Worm (Caenorhabditis elegans) whole organism, L2 larva: ENCODE measurements around the gene gpx-5.

Experiments used
- C34F6.9 ChIP-seq: fragments of 150-350 bp; optimal IDR thresholded peaks from 2 replicates; lab custom pipeline; 2014; ENCODE audit warnings: missing biosample characterization, missing genetic modification characterization
- F13H6.1 ChIP-seq: sonication (generic microtip); optimal IDR thresholded peaks from 2 replicates; lab custom pipeline; 2016; ENCODE audit warnings: missing genetic modification characterization, missing compliant biosample characterization
- Y55F3AM.14 ChIP-seq: fragments of 200-800 bp; sonication (Bioruptor generic); optimal IDR thresholded peaks from 2 replicates; lab custom pipeline; 2018; ENCODE audit warnings: mild to moderate bottlenecking, missing genetic modification characterization, missing compliant biosample characterization
- ZK546.5 ChIP-seq: sonication (generic microtip); optimal IDR thresholded peaks from 2 replicates; lab custom pipeline; 2017; ENCODE audit warnings: missing biosample characterization, missing genetic modification characterization
- alr-1 ChIP-seq: fragments of 150-350 bp; optimal IDR thresholded peaks from 2 replicates; lab custom pipeline; 2014; ENCODE audit warnings: missing biosample characterization, missing genetic modification characterization
- aly-2 ChIP-seq: fragments of 150-350 bp; optimal IDR thresholded peaks from 2 replicates; lab custom pipeline; 2014; ENCODE audit warnings: missing biosample characterization, missing genetic modification characterization
- ama-1 ChIP-seq: fragments of 150-350 bp; optimal IDR thresholded peaks from 2 replicates; lab custom pipeline; 2018; ENCODE audit warnings: inconsistent platforms
- blmp-1 ChIP-seq: sonication (generic microtip); optimal IDR thresholded peaks from 2 replicates; lab custom pipeline; 2017; ENCODE audit warnings: missing genetic modification characterization, mild to moderate bottlenecking, missing compliant biosample characterization, antibody characterized with exemption, moderate library complexity; ENCODE audit not compliant: insufficient read depth
- ceh-16 ChIP-seq: fragments of 150-350 bp; optimal IDR thresholded peaks from 2 replicates; lab custom pipeline; 2014; ENCODE audit warnings: missing biosample characterization, missing genetic modification characterization
- ceh-82 ChIP-seq: fragments of 150-350 bp; optimal IDR thresholded peaks from 2 replicates; lab custom pipeline; 2014; ENCODE audit warnings: missing biosample characterization, missing genetic modification characterization
- crh-2 ChIP-seq: sonication (generic microtip); optimal IDR thresholded peaks from 2 replicates; lab custom pipeline; 2017; ENCODE audit warnings: missing biosample characterization, missing genetic modification characterization
- dmd-4 ChIP-seq: sonication (generic microtip); optimal IDR thresholded peaks from 2 replicates; lab custom pipeline; 2017; ENCODE audit warnings: missing biosample characterization, missing genetic modification characterization
- egl-27 ChIP-seq: sonication (generic microtip); optimal IDR thresholded peaks from 3 replicates; lab custom pipeline; 2017; ENCODE audit warnings: missing biosample characterization, missing genetic modification reagents, missing genetic modification characterization
- elt-1 ChIP-seq: fragments of 150-350 bp; optimal IDR thresholded peaks from 2 replicates; lab custom pipeline; 2014; ENCODE audit warnings: missing biosample characterization, missing genetic modification characterization
- elt-3 ChIP-seq: sonication (generic microtip); optimal IDR thresholded peaks from 2 replicates; lab custom pipeline; 2017; ENCODE audit warnings: missing biosample characterization, missing genetic modification characterization
- fos-1 ChIP-seq: fragments of 150-350 bp; optimal IDR thresholded peaks from 2 replicates; lab custom pipeline; 2014; ENCODE audit warnings: missing biosample characterization, missing genetic modification characterization
- gmeb-1 ChIP-seq: fragments of 150-350 bp; optimal IDR thresholded peaks from 2 replicates; lab custom pipeline; 2014; ENCODE audit warnings: missing biosample characterization, missing genetic modification characterization
- lin-11 ChIP-seq: fragments of 150-350 bp; sonication (generic microtip); optimal IDR thresholded peaks from 2 replicates; lab custom pipeline; 2014; ENCODE audit warnings: missing biosample characterization, missing genetic modification characterization, inconsistent platforms, mixed read lengths
- lin-13 ChIP-seq: fragments of 150-350 bp; optimal IDR thresholded peaks from 2 replicates; lab custom pipeline; 2014; ENCODE audit warnings: missing biosample characterization, missing genetic modification reagents, missing genetic modification characterization
- lin-39 ChIP-seq: fragments of 150-350 bp; optimal IDR thresholded peaks from 2 replicates; lab custom pipeline; 2014; ENCODE audit warnings: missing biosample characterization, missing genetic modification reagents, missing genetic modification characterization
- lsy-2 ChIP-seq, 2 experiments: fragments of 150-350 bp in 1 of 2; sonication (generic microtip) in 1 of 2; optimal IDR thresholded peaks; 2 replicates each; lab custom pipeline; 2014 to 2017; ENCODE audit warnings: missing biosample characterization in 2 of 2, missing genetic modification characterization in 2 of 2
- mab-5 ChIP-seq: fragments of 150-350 bp; optimal IDR thresholded peaks from 2 replicates; lab custom pipeline; 2014; ENCODE audit warnings: missing biosample characterization, missing genetic modification characterization
- mbf-1 ChIP-seq: sonication (generic microtip); optimal IDR thresholded peaks from 2 replicates; lab custom pipeline; 2017; ENCODE audit warnings: missing biosample characterization, missing genetic modification characterization
- mdl-1 ChIP-seq, 2 experiments: fragments of 150-350 bp in 1 of 2; sonication (generic microtip) in 1 of 2; optimal IDR thresholded peaks; 2 replicates each; lab custom pipeline; 2017; ENCODE audit warnings: missing biosample characterization in 2 of 2, missing genetic modification characterization in 2 of 2
- nhr-10 ChIP-seq: sonication (generic microtip); optimal IDR thresholded peaks from 2 replicates; lab custom pipeline; 2017; ENCODE audit warnings: missing biosample characterization, missing genetic modification characterization
- nhr-11 ChIP-seq: fragments of 150-350 bp; optimal IDR thresholded peaks from 2 replicates; lab custom pipeline; 2014; ENCODE audit warnings: missing biosample characterization, missing genetic modification characterization
- nhr-129 ChIP-seq: fragments of 150-350 bp; optimal IDR thresholded peaks from 2 replicates; lab custom pipeline; 2014; ENCODE audit warnings: missing biosample characterization, missing genetic modification characterization
- nhr-21 ChIP-seq: fragments of 150-350 bp; optimal IDR thresholded peaks from 2 replicates; lab custom pipeline; 2014; ENCODE audit warnings: missing biosample characterization, missing genetic modification characterization
- nhr-23 ChIP-seq: fragments of 150-350 bp; optimal IDR thresholded peaks from 2 replicates; lab custom pipeline; 2014; ENCODE audit warnings: missing biosample characterization, missing genetic modification reagents, missing genetic modification characterization
- nhr-237 ChIP-seq: fragments of 150-350 bp; optimal IDR thresholded peaks from 2 replicates; lab custom pipeline; 2014; ENCODE audit warnings: missing biosample characterization, missing genetic modification characterization
- nhr-25 ChIP-seq: fragments of 150-350 bp; sonication (generic microtip); optimal IDR thresholded peaks from 3 replicates; lab custom pipeline; 2014; ENCODE audit warnings: missing biosample characterization, missing genetic modification characterization
- nhr-6 ChIP-seq: fragments of 150-350 bp; optimal IDR thresholded peaks from 2 replicates; lab custom pipeline; 2014; ENCODE audit warnings: missing biosample characterization, missing genetic modification characterization
- nhr-77 ChIP-seq: fragments of 150-350 bp; optimal IDR thresholded peaks from 2 replicates; lab custom pipeline; 2014; ENCODE audit warnings: missing biosample characterization, missing genetic modification characterization
- peb-1 ChIP-seq: fragments of 150-350 bp; optimal IDR thresholded peaks from 2 replicates; lab custom pipeline; 2014; ENCODE audit warnings: missing biosample characterization, missing genetic modification characterization
- sem-4 ChIP-seq: fragments of 150-350 bp; optimal IDR thresholded peaks from 2 replicates; lab custom pipeline; 2014; ENCODE audit warnings: missing biosample characterization, missing genetic modification reagents, missing genetic modification characterization
- skn-1 ChIP-seq: sonication (generic microtip); optimal IDR thresholded peaks from 2 replicates; lab custom pipeline; 2017; ENCODE audit warnings: missing biosample characterization, missing genetic modification characterization
- sma-3 ChIP-seq: sonication (generic microtip); optimal IDR thresholded peaks from 2 replicates; lab custom pipeline; 2016; ENCODE audit warnings: missing genetic modification reagents, missing genetic modification characterization, missing compliant biosample characterization
- sma-9 ChIP-seq, 2 experiments: fragments of 150-350 bp in 1 of 2; sonication (generic microtip) in 1 of 2; optimal IDR thresholded peaks; 2 replicates each; lab custom pipeline; 2014 to 2016; ENCODE audit warnings: missing genetic modification characterization in 2 of 2, mild to moderate bottlenecking in 1 of 2, missing biosample characterization in 1 of 2, missing compliant biosample characterization in 1 of 2, missing genetic modification reagents in 1 of 2, moderate library complexity in 1 of 2
- snpc-4 ChIP-seq: fragments of 150-350 bp; optimal IDR thresholded peaks from 2 replicates; lab custom pipeline; 2014; ENCODE audit warnings: missing biosample characterization, missing genetic modification characterization
- unc-39 ChIP-seq: fragments of 150-350 bp; optimal IDR thresholded peaks from 2 replicates; lab custom pipeline; 2014; ENCODE audit warnings: missing biosample characterization, missing genetic modification characterization
- unc-55 ChIP-seq: fragments of 150-350 bp; sonication (generic microtip); optimal IDR thresholded peaks from 3 replicates; lab custom pipeline; 2014; ENCODE audit warnings: missing biosample characterization, missing genetic modification reagents, missing genetic modification characterization
- unc-62 ChIP-seq: fragments of 150-350 bp; optimal IDR thresholded peaks from 2 replicates; lab custom pipeline; 2014; ENCODE audit warnings: missing biosample characterization, missing genetic modification reagents, missing genetic modification characterization
- zag-1 ChIP-seq: fragments of 150-350 bp; optimal IDR thresholded peaks from 2 replicates; lab custom pipeline; 2014; ENCODE audit warnings: missing biosample characterization, missing genetic modification characterization
- ztf-1 ChIP-seq: fragments of 200-800 bp; sonication (Bioruptor generic); conservative IDR thresholded peaks from 2 replicates; pipeline ENCODE4 v1.3.6; 2022; ENCODE audit warnings: missing genetic modification characterization, missing compliant biosample characterization
- ztf-11 ChIP-seq: sonication (generic microtip); optimal IDR thresholded peaks from 2 replicates; lab custom pipeline; 2017; ENCODE audit warnings: missing biosample characterization, missing genetic modification characterization
- ztf-4 ChIP-seq: fragments of 150-350 bp; optimal IDR thresholded peaks from 2 replicates; lab custom pipeline; 2014; ENCODE audit warnings: missing biosample characterization, missing genetic modification characterization

gpx-5 gene

DNA sequence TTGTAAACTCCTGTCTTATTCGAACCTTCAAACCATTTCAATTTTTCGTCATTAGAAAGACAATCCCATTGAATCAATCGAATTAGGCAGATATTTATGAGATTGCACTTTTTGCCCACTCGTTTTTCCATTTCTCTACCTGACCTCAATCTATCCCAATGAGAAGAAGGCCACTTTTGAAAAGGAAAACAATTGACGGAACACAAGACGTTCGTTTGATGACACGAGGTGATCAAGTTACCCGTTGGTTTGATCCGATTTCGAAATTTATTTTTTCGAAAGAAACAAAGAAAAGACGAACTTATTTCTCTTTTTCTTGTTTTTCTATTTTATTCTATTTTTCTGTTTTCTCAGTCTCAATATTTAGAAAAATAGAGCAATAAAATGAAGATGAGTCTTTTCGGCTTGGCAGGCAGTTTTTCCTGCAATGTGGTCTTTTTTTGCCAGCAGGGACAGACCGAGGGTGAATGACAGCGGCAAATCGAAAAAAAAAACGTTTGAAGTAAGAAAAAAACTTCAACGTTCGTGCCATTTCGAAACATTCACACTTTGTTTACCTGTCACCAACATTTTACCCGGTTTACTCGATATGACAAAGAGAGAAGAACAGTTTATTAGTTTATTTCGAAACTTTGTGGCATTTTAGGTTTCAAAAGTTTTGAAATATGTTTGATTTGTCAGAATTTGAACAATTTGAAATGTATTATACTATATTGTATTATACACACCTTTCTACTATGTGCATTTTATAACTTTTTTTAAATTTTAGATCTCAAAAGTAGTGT is 36.3 kb upstream of the gpx-5 start:
- TF ChIP-seq mbf-1 (tag; lab: Kevin White, UChicago) (no peak), lin-13 (GFP tag; lab: Kevin White, UChicago) (no peak), ZK546.5 (tag; lab: Kevin White, UChicago) (no peak), fos-1 (tag; lab: Kevin White, UChicago) (no peak), nhr-25 (no peak), snpc-4 (tag; lab: Kevin White, UChicago) (no peak), dmd-4 (tag; lab: Kevin White, UChicago) (no peak), nhr-129 (tag; lab: Kevin White, UChicago) (no peak), ztf-1 (GFP tag; lab: Robert Waterston, UW) (no peak), sma-9 (GFP tag; optimal IDR thresholded peaks at IDR 0.05; lab: Kevin White, UChicago) (no peak), sma-9 (tag; optimal IDR thresholded peaks at IDR 0.05; lab: Kevin White, UChicago) (no peak), F13H6.1 (no peak), alr-1 (no peak), blmp-1 (tag; lab: Kevin White, UChicago) (peak; percentile 61), ztf-11 (tag; lab: Kevin White, UChicago) (no peak), elt-3 (no peak), lin-39 (no peak), sma-3 (GFP tag; lab: Kevin White, UChicago) (peak; percentile 27), skn-1 (no peak), egl-27 (peak; percentile 6), lsy-2 (tag; optimal IDR thresholded peaks at IDR 0.05; lab: Kevin White, UChicago) (no peak), unc-62 (GFP tag; lab: Kevin White, UChicago) (no peak), nhr-23 (no peak), unc-39 (no peak), sem-4 (tag; lab: Kevin White, UChicago) (peak; percentile 7), unc-55 (GFP tag; lab: Kevin White, UChicago) (no peak), crh-2 (tag; lab: Kevin White, UChicago) (no peak)

DNA sequence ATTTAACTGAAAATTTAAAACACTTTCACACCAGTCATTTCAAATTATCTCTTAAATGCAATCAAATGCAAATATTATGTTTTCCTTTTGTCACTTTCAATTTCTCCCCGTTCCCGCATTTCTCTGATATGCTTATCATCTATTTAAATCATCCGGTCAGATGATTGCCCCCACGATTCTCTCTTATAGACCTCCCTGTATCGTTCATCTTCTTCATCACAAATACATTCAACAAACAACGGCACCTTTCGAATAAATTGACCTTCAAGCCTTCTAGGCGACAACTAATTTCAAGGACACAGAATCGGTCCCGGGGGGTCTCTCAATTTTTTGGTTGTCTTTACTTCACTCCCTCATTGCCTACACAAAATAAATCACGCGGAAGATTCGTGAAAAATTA is 35.6 kb upstream of the gpx-5 start:
- TF ChIP-seq unc-62 (GFP tag; lab: Kevin White, UChicago) (no peak), ztf-11 (tag; lab: Kevin White, UChicago) (no peak), nhr-10 (tag; lab: Kevin White, UChicago) (no peak), aly-2 (no peak), alr-1 (no peak), Y55F3AM.14 (GFP tag; lab: Kevin White, UChicago) (no peak), lin-39 (no peak), snpc-4 (tag; lab: Kevin White, UChicago) (no peak), elt-3 (no peak), unc-55 (GFP tag; lab: Kevin White, UChicago) (no peak), fos-1 (tag; lab: Kevin White, UChicago) (peak; percentile 40), mdl-1 (tag; optimal IDR thresholded peaks at IDR 0.05; lab: Kevin White, UChicago) (peak in 1 of 2 experiments; percentile 16), ZK546.5 (tag; lab: Kevin White, UChicago) (no peak), nhr-6 (tag; lab: Kevin White, UChicago) (peak; percentile 52), nhr-77 (tag; lab: Kevin White, UChicago) (no peak), skn-1 (no peak), sma-3 (GFP tag; lab: Kevin White, UChicago) (peak; percentile 79), ama-1 (lab: Kevin White, UChicago) (no peak), mbf-1 (tag; lab: Kevin White, UChicago) (no peak), gmeb-1 (tag; lab: Kevin White, UChicago) (peak; percentile 31), mab-5 (tag; lab: Kevin White, UChicago) (no peak), ztf-1 (GFP tag; lab: Robert Waterston, UW) (no peak), nhr-129 (tag; lab: Kevin White, UChicago) (peak; percentile 49), nhr-25 (peak; percentile 96), nhr-11 (tag; lab: Kevin White, UChicago) (no peak), lin-11 (tag; lab: Kevin White, UChicago) (no peak), dmd-4 (tag; lab: Kevin White, UChicago) (no peak), nhr-237 (tag; lab: Kevin White, UChicago) (no peak), nhr-23 (no peak), ztf-4 (tag; lab: Kevin White, UChicago) (no peak), zag-1 (tag; lab: Kevin White, UChicago) (no peak), blmp-1 (tag; lab: Kevin White, UChicago) (peak; percentile 98), lsy-2 (tag; optimal IDR thresholded peaks at IDR 0.05; lab: Kevin White, UChicago) (peak in 1 of 2 experiments; percentile 24), ceh-82 (tag; lab: Kevin White, UChicago) (no peak), sem-4 (tag; lab: Kevin White, UChicago) (no peak), sma-9 (GFP tag; optimal IDR thresholded peaks at IDR 0.05; lab: Kevin White, UChicago) (peak; percentile 74), sma-9 (tag; optimal IDR thresholded peaks at IDR 0.05; lab: Kevin White, UChicago) (no peak), F13H6.1 (peak; percentile 12), egl-27 (peak; percentile 74), nhr-21 (tag; lab: Kevin White, UChicago) (peak; percentile 53), C34F6.9 (tag; lab: Kevin White, UChicago) (no peak), ceh-16 (peak; percentile 86), unc-39 (no peak), crh-2 (tag; lab: Kevin White, UChicago) (peak; percentile 67), peb-1 (tag; lab: Kevin White, UChicago) (no peak), lin-13 (GFP tag; lab: Kevin White, UChicago) (peak; percentile 1), elt-1 (no peak)
